ENCODE assay signal across 3 worm cellular contexts in the genomic region with DNA sequence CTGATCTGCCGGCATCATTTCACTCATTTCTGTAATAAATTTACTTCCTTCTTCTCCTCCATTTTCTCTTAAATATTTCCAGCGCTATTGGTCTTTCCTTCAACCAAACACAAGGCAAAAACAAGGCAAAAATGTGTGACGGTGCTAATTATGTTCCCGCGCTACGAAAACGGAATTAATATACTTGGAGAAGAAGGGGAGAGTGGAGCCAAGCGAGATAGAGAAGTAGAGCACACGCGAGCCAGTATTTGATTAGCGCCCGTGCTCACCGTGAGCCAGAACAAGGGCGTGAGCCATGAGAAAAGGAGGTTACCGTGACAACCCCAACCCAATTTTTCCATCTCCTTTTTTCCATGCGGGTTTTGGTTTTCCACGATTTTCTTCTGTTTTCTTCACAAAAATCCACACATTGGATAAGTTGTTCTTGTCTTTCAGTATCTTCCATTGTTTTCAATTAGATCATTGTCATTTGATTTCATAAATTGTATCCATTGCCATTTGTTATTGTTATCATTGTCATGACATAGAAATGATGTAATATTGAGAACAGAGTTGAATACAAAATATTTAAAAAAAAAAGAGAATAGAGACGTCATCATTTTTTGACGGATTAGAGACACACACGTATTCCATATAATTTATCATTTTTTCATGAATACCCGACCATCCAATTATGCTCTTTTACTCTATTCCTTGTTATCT.
TF ChIP-seq lines count a peak whose summit lies in the region.

A gene (plus strand): TSS at position 652 of the 702 bp plus-strand sequence.

TF ChIP-seq in whole organism, L1 larva, 84 proteins besides CTCF, POLR2A, EP300 and RAD21:
- peak; percentile 36 for TF ChIP-seq pax-3 (tag; optimal IDR thresholded peaks at IDR 0.05; lab: Kevin White, UChicago)
- peak; percentile 56 for TF ChIP-seq dsc-1 (tag; optimal IDR thresholded peaks at IDR 0.05; lab: Kevin White, UChicago)
- peak; percentile 63 for TF ChIP-seq fkh-8 (tag; optimal IDR thresholded peaks at IDR 0.05; lab: Kevin White, UChicago)
- TF ChIP-seq efl-1 (optimal IDR thresholded peaks at IDR 0.05; lab: Kevin White, UChicago) = no peak
- peak in 1 of 2 experiments; percentile 1 for TF ChIP-seq efl-1 (GFP tag; optimal IDR thresholded peaks at IDR 0.05 in 1 of 2; lab: Kevin White, UChicago)
- no peak for TF ChIP-seq egl-13 (tag; optimal IDR thresholded peaks at IDR 0.05; lab: Kevin White, UChicago)

TF ChIP-seq in whole organism, L2 larva, 48 proteins besides CTCF, POLR2A, EP300 and RAD21:
- peak; percentile 33 for TF ChIP-seq lin-11 (tag; optimal IDR thresholded peaks at IDR 0.05; lab: Kevin White, UChicago)
- TF ChIP-seq lsy-2 (tag; optimal IDR thresholded peaks at IDR 0.05; lab: Kevin White, UChicago) = no peak
- TF ChIP-seq mdl-1 (tag; optimal IDR thresholded peaks at IDR 0.05; lab: Kevin White, UChicago) = no peak
- TF ChIP-seq gmeb-1 (tag; optimal IDR thresholded peaks at IDR 0.05; lab: Kevin White, UChicago) = no peak

TF ChIP-seq in whole organism, mixed stage, embryonic, 35 proteins besides CTCF, POLR2A, EP300 and RAD21:
- TF ChIP-seq pha-4 (tag; optimal IDR thresholded peaks at IDR 0.05; lab: Kevin White, UChicago) (no peak), zip-8 (tag; optimal IDR thresholded peaks at IDR 0.05; lab: Kevin White, UChicago) (no peak), ces-1 (GFP tag; optimal IDR thresholded peaks at IDR 0.05; lab: Kevin White, UChicago) (peak; percentile 59), elt-1 (tag; optimal IDR thresholded peaks at IDR 0.05; lab: Kevin White, UChicago; ENCODE audit: borderline replicate concordance, insufficient read depth) (no peak), nhr-28 (tag; optimal IDR thresholded peaks at IDR 0.05; lab: Kevin White, UChicago) (no peak)
